Worm (Caenorhabditis elegans) whole organism, L1 larva: ENCODE measurements around the gene H40L08.7.
A peak's percentile ranks its signal among the peaks of the same experiment; 100 is the strongest.

Experiments
- C16A3.4 ChIP-seq: fragments of 150-350 bp; optimal IDR thresholded peaks from 2 replicates; lab custom pipeline; 2014; ENCODE audit warnings: missing biosample characterization, missing genetic modification characterization
- C34B4.2 ChIP-seq: sonication (generic microtip); optimal IDR thresholded peaks from 2 replicates; lab custom pipeline; 2017; ENCODE audit warnings: mild to moderate bottlenecking, missing genetic modification characterization, missing compliant biosample characterization
- aha-1 ChIP-seq: fragments of 150-350 bp; optimal IDR thresholded peaks from 2 replicates; lab custom pipeline; 2014; ENCODE audit warnings: missing biosample characterization, missing genetic modification characterization
- alr-1 ChIP-seq: fragments of 200-800 bp; sonication (Bioruptor generic); optimal IDR thresholded peaks from 2 replicates; lab custom pipeline; 2018; ENCODE audit warnings: borderline replicate concordance, mild to moderate bottlenecking, missing genetic modification characterization, missing compliant biosample characterization
- aly-2 ChIP-seq: fragments of 150-350 bp; optimal IDR thresholded peaks from 2 replicates; lab custom pipeline; 2014; ENCODE audit warnings: missing biosample characterization, missing genetic modification characterization
- ama-1 ChIP-seq: fragments of 150-350 bp; optimal IDR thresholded peaks from 2 replicates; lab custom pipeline; 2014
- blmp-1 ChIP-seq: fragments of 150-350 bp; optimal IDR thresholded peaks from 2 replicates; lab custom pipeline; 2014; ENCODE audit warnings: missing biosample characterization, missing genetic modification characterization
- ceh-63 ChIP-seq: fragments of 200-800 bp; sonication (Bioruptor generic); optimal IDR thresholded peaks from 2 replicates; lab custom pipeline; 2018; ENCODE audit warnings: mild to moderate bottlenecking, missing genetic modification characterization, missing compliant biosample characterization
- ceh-82 ChIP-seq, 3 experiments: fragments of 150-350 bp in 1 of 3; sonication (generic microtip) in 2 of 3; optimal IDR thresholded peaks; 2 replicates each; lab custom pipeline; 2014 to 2017; ENCODE audit warnings: missing biosample characterization in 3 of 3, missing genetic modification characterization in 3 of 3
- ceh-90 ChIP-seq: sonication (generic microtip); optimal IDR thresholded peaks from 2 replicates; lab custom pipeline; 2016; ENCODE audit warnings: missing genetic modification characterization, missing compliant biosample characterization
- dsc-1 ChIP-seq: sonication (generic microtip); optimal IDR thresholded peaks from 2 replicates; lab custom pipeline; 2016; ENCODE audit warnings: mild to moderate bottlenecking, missing genetic modification characterization, missing compliant biosample characterization
- efl-1 ChIP-seq, 4 experiments: fragments of 150-350 bp; optimal IDR thresholded peaks in 3 of 4; peaks in 1 of 4; 1 replicate in 1 of 4; 2 replicates in 3 of 4; lab custom pipeline; 2014; ENCODE audit warnings: missing biosample characterization in 2 of 4, missing genetic modification characterization in 2 of 4, missing genetic modification reagents in 2 of 4
- egl-13 ChIP-seq: sonication (generic microtip); optimal IDR thresholded peaks from 2 replicates; lab custom pipeline; 2016; ENCODE audit warnings: missing genotype, missing genetic modification reagents, missing genetic modification characterization, missing compliant biosample characterization
- egl-27 ChIP-seq, 2 experiments: fragments of 150-350 bp in 1 of 2; sonication (generic microtip); optimal IDR thresholded peaks; 3 replicates each; lab custom pipeline; 2017 to 2018; ENCODE audit warnings: missing biosample characterization in 2 of 2, missing genetic modification characterization in 2 of 2, missing genetic modification reagents in 2 of 2
- elt-2 ChIP-seq: sonication (generic microtip); optimal IDR thresholded peaks from 2 replicates; lab custom pipeline; 2016; ENCODE audit warnings: missing genetic modification characterization, mild to moderate bottlenecking, inconsistent platforms, missing compliant biosample characterization, missing genetic modification reagents
- elt-3 ChIP-seq, 6 experiments: fragments of 150-350 bp in 1 of 6; sonication (generic microtip); optimal IDR thresholded peaks; 2 replicates each; lab custom pipeline; 2017 to 2018; ENCODE audit warnings: missing biosample characterization in 6 of 6, missing genetic modification characterization in 6 of 6, inconsistent platforms in 1 of 6
- ets-5 ChIP-seq: fragments of 200-800 bp; sonication (Bioruptor generic); IDR thresholded peaks from 2 replicates; pipeline ENCODE4 v1.3.6; 2022; ENCODE audit warnings: missing genetic modification characterization, missing compliant biosample characterization
- fkh-8 ChIP-seq: sonication (generic microtip); optimal IDR thresholded peaks from 2 replicates; lab custom pipeline; 2016; ENCODE audit warnings: mild to moderate bottlenecking, missing genetic modification characterization, missing compliant biosample characterization
- grh-1 ChIP-seq: fragments of 200-800 bp; sonication (Bioruptor generic); IDR thresholded peaks from 2 replicates; pipeline ENCODE4 v1.3.6; 2022; ENCODE audit warnings: missing genetic modification reagents, missing genetic modification characterization, missing compliant biosample characterization
- hpl-2 ChIP-seq: fragments of 150-350 bp; optimal IDR thresholded peaks from 2 replicates; lab custom pipeline; 2014; ENCODE audit warnings: missing biosample characterization, missing genetic modification reagents, missing genetic modification characterization
- isw-1 ChIP-seq: fragments of 200-800 bp; sonication (Bioruptor generic); IDR thresholded peaks from 2 replicates; pipeline ENCODE4 v1.3.6; 2022; ENCODE audit warnings: missing genetic modification characterization, missing compliant biosample characterization
- jun-1 ChIP-seq: fragments of 150-350 bp; optimal IDR thresholded peaks from 2 replicates; lab custom pipeline; 2014; ENCODE audit warnings: missing biosample characterization, missing genetic modification reagents, missing genetic modification characterization
- lin-14 ChIP-seq: fragments of 200-800 bp; sonication (Bioruptor generic); optimal IDR thresholded peaks from 2 replicates; lab custom pipeline; 2018; ENCODE audit warnings: mild to moderate bottlenecking, missing genetic modification characterization, moderate library complexity, missing compliant biosample characterization
- lin-15B ChIP-seq: fragments of 150-350 bp; sonication (generic microtip); optimal IDR thresholded peaks from 3 replicates; lab custom pipeline; 2014; ENCODE audit warnings: missing biosample characterization, missing genetic modification characterization
- lin-35 ChIP-seq, 2 experiments: fragments of 150-350 bp; optimal IDR thresholded peaks; 2 replicates each; lab custom pipeline; 2014; ENCODE audit warnings: missing biosample characterization in 2 of 2, missing genetic modification characterization in 2 of 2, missing genetic modification reagents in 2 of 2
- lsy-2 ChIP-seq, 2 experiments: fragments of 150-350 bp; optimal IDR thresholded peaks; 2 replicates each; lab custom pipeline; 2014; ENCODE audit warnings: missing biosample characterization in 2 of 2, missing genetic modification characterization in 2 of 2
- mdl-1 ChIP-seq, 2 experiments: fragments of 150-350 bp; optimal IDR thresholded peaks; 2 replicates each; lab custom pipeline; 2014 to 2017; ENCODE audit warnings: missing biosample characterization in 2 of 2, missing genetic modification characterization in 2 of 2, inconsistent platforms in 1 of 2
- mep-1 ChIP-seq: fragments of 150-350 bp; optimal IDR thresholded peaks from 2 replicates; lab custom pipeline; 2014; ENCODE audit warnings: missing biosample characterization, missing genetic modification characterization
- nhr-11 ChIP-seq: fragments of 150-350 bp; optimal IDR thresholded peaks from 2 replicates; lab custom pipeline; 2014; ENCODE audit warnings: missing biosample characterization, missing genetic modification characterization
- nhr-19 ChIP-seq: fragments of 200-800 bp; sonication (Bioruptor generic); conservative IDR thresholded peaks from 2 replicates; pipeline ENCODE4 v1.3.6; 2022; ENCODE audit warnings: missing genetic modification characterization, missing compliant biosample characterization
- nhr-20 ChIP-seq: sonication (generic microtip); optimal IDR thresholded peaks from 2 replicates; lab custom pipeline; 2016; ENCODE audit warnings: mild to moderate bottlenecking, missing genetic modification characterization, missing compliant biosample characterization
- nhr-237 ChIP-seq: fragments of 150-350 bp; optimal IDR thresholded peaks from 2 replicates; lab custom pipeline; 2014; ENCODE audit warnings: missing biosample characterization, missing genetic modification characterization
- nhr-28 ChIP-seq: fragments of 150-350 bp; optimal IDR thresholded peaks from 2 replicates; lab custom pipeline; 2014; ENCODE audit warnings: missing biosample characterization, missing genetic modification characterization
- nhr-47 ChIP-seq: sonication (generic microtip); optimal IDR thresholded peaks from 2 replicates; lab custom pipeline; 2016; ENCODE audit warnings: mild to moderate bottlenecking, missing genetic modification characterization, moderate library complexity, missing compliant biosample characterization
- nhr-71 ChIP-seq: sonication (generic microtip); optimal IDR thresholded peaks from 2 replicates; lab custom pipeline; 2016; ENCODE audit warnings: mild to moderate bottlenecking, missing genetic modification characterization, moderate library complexity, missing compliant biosample characterization
- nhr-77 ChIP-seq: fragments of 150-350 bp; optimal IDR thresholded peaks from 2 replicates; lab custom pipeline; 2014; ENCODE audit warnings: missing biosample characterization, missing genetic modification characterization
- nhr-85 ChIP-seq: sonication (generic microtip); peaks from one replicate; lab custom pipeline; 2016; ENCODE audit warnings: missing genetic modification characterization, inconsistent platforms, missing compliant biosample characterization
- pax-3 ChIP-seq: fragments of 200-800 bp; sonication (Bioruptor generic); optimal IDR thresholded peaks from 2 replicates; lab custom pipeline; 2018; ENCODE audit warnings: mild to moderate bottlenecking, missing genetic modification characterization, moderate library complexity, missing compliant biosample characterization
- rnt-1 ChIP-seq: sonication (generic microtip); optimal IDR thresholded peaks from 2 replicates; lab custom pipeline; 2016; ENCODE audit warnings: mild to moderate bottlenecking, missing genetic modification characterization, moderate library complexity, missing compliant biosample characterization
- snpc-4 ChIP-seq: fragments of 150-350 bp; optimal IDR thresholded peaks from 2 replicates; lab custom pipeline; 2014; ENCODE audit warnings: missing biosample characterization, missing genetic modification characterization
- snu-23 ChIP-seq: sonication (generic microtip); optimal IDR thresholded peaks from 2 replicates; lab custom pipeline; 2016; ENCODE audit warnings: missing genetic modification characterization, missing compliant biosample characterization
- sptf-1 ChIP-seq: fragments of 150-350 bp; optimal IDR thresholded peaks from 2 replicates; lab custom pipeline; 2014; ENCODE audit warnings: missing biosample characterization, missing genetic modification characterization
- sup-37 ChIP-seq: fragments of 200-800 bp; sonication (Bioruptor generic); optimal IDR thresholded peaks from 2 replicates; lab custom pipeline; 2018; ENCODE audit warnings: mild to moderate bottlenecking, missing genetic modification characterization, missing compliant biosample characterization
- swsn-7 ChIP-seq: sonication (generic microtip); optimal IDR thresholded peaks from 2 replicates; lab custom pipeline; 2016; ENCODE audit warnings: missing genetic modification characterization, missing compliant biosample characterization
- tlp-1 ChIP-seq: fragments of 150-350 bp; optimal IDR thresholded peaks from 2 replicates; lab custom pipeline; 2014; ENCODE audit warnings: missing biosample characterization, missing genetic modification characterization
- unc-130 ChIP-seq: fragments of 150-350 bp; optimal IDR thresholded peaks from 2 replicates; lab custom pipeline; 2017; ENCODE audit warnings: missing biosample characterization, missing genetic modification characterization, inconsistent platforms
- unc-30 ChIP-seq: sonication (generic microtip); optimal IDR thresholded peaks from 2 replicates; lab custom pipeline; 2017; ENCODE audit warnings: missing biosample characterization, missing genetic modification characterization
- unc-98 ChIP-seq: fragments of 200-800 bp; sonication (Bioruptor generic); IDR thresholded peaks from 2 replicates; pipeline ENCODE4 v1.3.6; 2022; ENCODE audit warnings: missing genetic modification characterization, missing compliant biosample characterization
- vab-15 ChIP-seq: sonication (generic microtip); optimal IDR thresholded peaks from 2 replicates; lab custom pipeline; 2017; ENCODE audit warnings: missing genotype, mild to moderate bottlenecking, missing genetic modification characterization, missing compliant biosample characterization
- xbp-1 ChIP-seq: sonication (generic microtip); optimal IDR thresholded peaks from 2 replicates; lab custom pipeline; 2016; ENCODE audit warnings: missing genetic modification characterization, missing compliant biosample characterization
- zag-1 ChIP-seq: fragments of 150-350 bp; optimal IDR thresholded peaks from 2 replicates; lab custom pipeline; 2014; ENCODE audit warnings: missing biosample characterization, missing genetic modification characterization
- zip-4 ChIP-seq: fragments of 200-800 bp; sonication (Bioruptor generic); optimal IDR thresholded peaks from 2 replicates; lab custom pipeline; 2018; ENCODE audit warnings: mild to moderate bottlenecking, missing genetic modification characterization, moderate library complexity, missing compliant biosample characterization
- ztf-4 ChIP-seq: fragments of 150-350 bp; optimal IDR thresholded peaks from 2 replicates; lab custom pipeline; 2014; ENCODE audit warnings: missing biosample characterization, missing genetic modification characterization

The H40L08.7 gene

DNA sequence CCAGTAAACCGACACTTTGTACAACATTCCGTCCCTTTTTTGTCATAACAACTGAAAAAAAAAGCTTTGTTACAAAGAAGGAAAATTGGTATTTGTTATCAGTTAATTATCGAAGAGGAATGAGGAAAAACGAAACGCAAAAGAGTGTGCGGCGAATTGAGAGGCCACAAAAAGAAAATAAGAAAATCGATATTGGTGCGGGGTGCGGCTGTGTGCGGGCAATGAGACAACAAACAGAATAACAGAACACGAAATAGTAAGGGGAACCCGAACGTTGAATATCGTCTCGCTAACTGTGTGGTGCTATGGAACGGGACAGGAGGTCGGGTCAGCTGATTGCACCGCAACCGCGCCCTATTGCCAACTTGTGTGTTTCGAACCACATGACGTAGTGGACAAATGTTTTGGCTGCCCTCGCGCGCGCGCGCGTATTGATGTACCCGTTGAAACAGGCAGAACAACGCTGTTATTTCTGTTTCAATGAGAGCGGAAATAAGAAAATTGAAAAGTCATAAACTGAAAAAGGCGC lies 36.9 kb downstream of the H40L08.7 start, which contains the start of gene C18B12.4 (continued):
- TF ChIP-seq snpc-4 (tag; lab: Kevin White, UChicago), result peak; percentile 46
- peak; percentile 58 for TF ChIP-seq pax-3 (tag; lab: Kevin White, UChicago)
- TF ChIP-seq zip-4 (GFP tag; lab: Kevin White, UChicago), result no peak
- peak; percentile 45 for TF ChIP-seq jun-1 (tag; lab: Kevin White, UChicago)
- TF ChIP-seq nhr-20 (tag; lab: Kevin White, UChicago), result peak; percentile 92
- no peak for TF ChIP-seq ets-5
- peak; percentile 79 to 90 for TF ChIP-seq lin-35 (GFP tag; optimal IDR thresholded peaks at IDR 0.05; lab: Kevin White, UChicago)
- TF ChIP-seq mdl-1 (tag; optimal IDR thresholded peaks at IDR 0.05; lab: Kevin White, UChicago), result peak in 1 of 2 experiments; percentile 93
- TF ChIP-seq egl-13 (tag; lab: Kevin White, UChicago), result peak; percentile 25
- no peak for TF ChIP-seq alr-1 (tag; lab: Kevin White, UChicago)
- peak; percentile 78 for TF ChIP-seq swsn-7 (tag; lab: Kevin White, UChicago)
- peak; percentile 89 for TF ChIP-seq vab-15 (tag; lab: Kevin White, UChicago)
- TF ChIP-seq ceh-63, result no peak
- TF ChIP-seq tlp-1, result no peak
- TF ChIP-seq rnt-1 (tag; lab: Kevin White, UChicago), result peak; percentile 87
- TF ChIP-seq ama-1, result no peak
- TF ChIP-seq unc-130 (tag; lab: Kevin White, UChicago), result peak; percentile 95
- TF ChIP-seq elt-2, result peak; percentile 23
- TF ChIP-seq isw-1 (GFP tag; lab: Robert Waterston, UW), result peak; percentile 49; the same call in 1 of the 2 replicates
- TF ChIP-seq lsy-2 (tag; optimal IDR thresholded peaks at IDR 0.05; lab: Kevin White, UChicago), result peak; percentile 63 to 82
- TF ChIP-seq egl-27 (tag; optimal IDR thresholded peaks at IDR 0.05; lab: Kevin White, UChicago), result no peak
- TF ChIP-seq ztf-4 (tag; lab: Kevin White, UChicago), result peak; percentile 71
- TF ChIP-seq aha-1 (tag; lab: Kevin White, UChicago), result no peak
- no peak for TF ChIP-seq nhr-28 (tag; lab: Kevin White, UChicago)
- TF ChIP-seq hpl-2 (GFP tag; lab: Kevin White, UChicago), result no peak
- TF ChIP-seq grh-1 (GFP tag; lab: Robert Waterston, UW), result peak; percentile 66
- peak; percentile 97 for TF ChIP-seq lin-14 (GFP tag; lab: Kevin White, UChicago)
- peak; percentile 71 for TF ChIP-seq lin-15B (tag; lab: Kevin White, UChicago)
- peak; percentile 95 for TF ChIP-seq nhr-85 (tag; lab: Kevin White, UChicago)
- TF ChIP-seq unc-30 (tag; lab: Kevin White, UChicago), result no peak
- no peak for TF ChIP-seq dsc-1 (tag; lab: Kevin White, UChicago)
- no peak for TF ChIP-seq C34B4.2 (tag; lab: Kevin White, UChicago)
- TF ChIP-seq snu-23 (GFP tag; lab: Kevin White, UChicago), result peak; percentile 94
- TF ChIP-seq nhr-237 (tag; lab: Kevin White, UChicago), result peak; percentile 46
- TF ChIP-seq ceh-82 (tag; optimal IDR thresholded peaks at IDR 0.05; lab: Kevin White, UChicago), result peak in 2 of 3 experiments; percentile 48 to 93
- no peak for TF ChIP-seq aly-2
- TF ChIP-seq elt-3 (tag; optimal IDR thresholded peaks at IDR 0.05; lab: Kevin White, UChicago), result peak in 2 of 6 experiments; percentile 69 to 84
- peak; percentile 79 for TF ChIP-seq xbp-1 (tag; lab: Kevin White, UChicago)
- peak; percentile 87 for TF ChIP-seq nhr-19 (GFP tag; lab: Robert Waterston, UW)
- peak; percentile 48 for TF ChIP-seq sup-37 (GFP tag; lab: Kevin White, UChicago)
- peak; percentile 91 for TF ChIP-seq C16A3.4 (tag; lab: Kevin White, UChicago)
- peak; percentile 77 for TF ChIP-seq mep-1 (tag; lab: Kevin White, UChicago)
- no peak for TF ChIP-seq ceh-90 (tag; lab: Kevin White, UChicago)
- TF ChIP-seq nhr-77 (tag; lab: Kevin White, UChicago), result peak; percentile 54
- TF ChIP-seq nhr-11, result no peak
- TF ChIP-seq fkh-8 (tag; lab: Kevin White, UChicago), result peak; percentile 85
- TF ChIP-seq sptf-1 (tag; lab: Kevin White, UChicago), result no peak
- TF ChIP-seq blmp-1 (tag; lab: Kevin White, UChicago), result peak; percentile 63
- peak; percentile 96 for TF ChIP-seq nhr-71 (tag; lab: Kevin White, UChicago)
- no peak for TF ChIP-seq zag-1 (tag; lab: Kevin White, UChicago)
- TF ChIP-seq nhr-47 (tag; lab: Kevin White, UChicago), result peak; percentile 77
- no peak for TF ChIP-seq unc-98 (GFP tag; lab: Robert Waterston, UW)
- peak; percentile 58 to 69 for TF ChIP-seq efl-1 (optimal IDR thresholded peaks at IDR 0.05; lab: Kevin White, UChicago)
- peak; percentile 63 to 95 for TF ChIP-seq efl-1 (GFP tag; optimal IDR thresholded peaks at IDR 0.05 in 1 of 2; lab: Kevin White, UChicago)
- TF ChIP-seq, all 84 proteins: peak for 51
